Fruit fly (Drosophila melanogaster): ENCODE data around the gene mei-41.
A peak's percentile ranks its signal among the peaks of the same experiment; 100 is the strongest.

The mei-41 gene

DNA sequence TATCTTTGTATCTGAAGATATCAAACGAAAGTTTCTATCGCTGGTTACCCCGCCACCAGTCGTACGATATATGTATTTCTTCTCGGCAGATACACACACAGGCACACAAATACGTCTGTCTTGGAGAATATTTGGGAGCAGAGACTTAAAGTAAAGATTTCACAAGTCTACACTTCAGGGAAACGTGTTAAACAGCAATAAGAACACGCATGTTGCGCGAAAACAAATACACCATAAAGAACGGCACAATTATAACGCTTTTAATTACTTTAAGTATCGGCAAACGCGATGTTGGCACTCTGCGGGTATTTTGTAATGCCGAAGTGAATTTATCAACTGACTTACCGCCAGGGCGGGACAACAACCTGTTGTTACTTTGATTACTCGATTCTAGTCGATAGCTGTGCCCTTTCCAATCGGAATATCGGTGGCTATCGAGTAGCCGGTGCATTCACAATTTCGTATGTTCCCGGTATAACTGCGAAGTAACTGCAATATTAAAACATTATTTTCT lies 30.5 kb downstream of the mei-41 start, which contains the start of gene AnxB11 (continued):
- TF ChIP-seq vvl (GFP tag; IDR thresholded peaks at IDR 0.05) (no peak), al (GFP tag; IDR thresholded peaks at IDR 0.05) (no peak), lov (optimal IDR thresholded peaks at IDR 0.05) (no peak), lov (GFP tag; IDR thresholded peaks at IDR 0.05) (no peak), psq (GFP tag; optimal IDR thresholded peaks at IDR 0.05) (no peak), sd (tag; optimal IDR thresholded peaks at IDR 0.05) (peak; percentile 3), CG11560 (tag; IDR thresholded peaks at IDR 0.05) (peak; percentile 98), BEAF-32 (GFP tag; optimal IDR thresholded peaks at IDR 0.05) (no peak), cwo (GFP tag; optimal IDR thresholded peaks at IDR 0.05) (peak; percentile 25)

DNA sequence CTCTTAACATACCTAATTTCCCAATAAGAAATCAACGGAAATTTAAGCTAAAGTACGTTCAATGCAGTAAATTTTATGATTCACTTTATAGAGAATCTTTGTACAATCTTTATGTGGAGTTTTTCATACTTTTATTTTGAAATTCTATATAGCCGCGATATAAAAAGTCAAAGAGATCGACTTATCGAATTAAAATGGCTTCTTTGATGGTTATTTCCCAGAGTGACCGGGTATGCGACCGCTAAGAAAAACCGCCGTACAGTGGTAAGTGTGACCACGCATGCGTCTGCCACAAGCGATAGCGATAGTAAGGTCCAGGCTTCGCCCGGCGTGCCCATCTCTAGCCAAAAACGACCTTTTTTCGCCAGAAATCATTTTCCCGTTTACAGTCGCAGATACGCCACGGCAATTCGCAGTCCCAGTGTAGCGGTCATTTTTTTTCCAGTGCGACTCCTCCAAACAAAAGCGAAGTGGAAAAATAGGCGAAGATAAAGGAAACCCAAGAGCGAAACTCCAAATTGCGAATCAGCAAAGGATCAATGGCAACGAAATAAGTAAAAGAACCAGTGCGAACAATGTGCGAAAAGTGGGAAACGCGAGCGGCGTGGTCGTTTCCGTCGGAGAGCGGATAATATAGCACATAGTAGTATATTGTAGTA lies 31.1 kb downstream of the mei-41 start, which contains the start of gene hang:
TSS of gene hang (plus strand) at position 366 of the 659 bp plus-strand sequence.
- peak; percentile 38; the same call in 2 of the 3 replicates for TF ChIP-seq hb (GFP tag; IDR thresholded peaks at IDR 0.05; ENCODE audit: partially characterized antibody)
- TF ChIP-seq Dbx (GFP tag; IDR thresholded peaks at IDR 0.05) = peak; percentile 64; the same call in 1 of the 3 replicates
- peak; percentile 90 for TF ChIP-seq Bgb (GFP tag; IDR thresholded peaks at IDR 0.05; ENCODE audit: partially characterized antibody)
- TF ChIP-seq Nf-YC (tag; optimal IDR thresholded peaks at IDR 0.05) = peak; percentile 31
- TF ChIP-seq CG3726 (GFP tag; IDR thresholded peaks at IDR 0.05) = no peak
- TF ChIP-seq Meics (GFP tag; optimal IDR thresholded peaks at IDR 0.05) = peak; percentile 23
- TF ChIP-seq CG14710 (tag; optimal IDR thresholded peaks at IDR 0.05) = peak; percentile 93
- TF ChIP-seq wdn (GFP tag; IDR thresholded peaks at IDR 0.05) = 0 out of 2 replicates have a peak, but pooled peaks have one; percentile 30
- peak; percentile 29 for TF ChIP-seq CG13624 (GFP tag; optimal IDR thresholded peaks at IDR 0.05)
- TF ChIP-seq pfk (GFP tag; optimal IDR thresholded peaks at IDR 0.05) = peak; percentile 34
- peak; percentile 73 for TF ChIP-seq Fer1 (GFP tag; optimal IDR thresholded peaks at IDR 0.05)
- no peak for TF ChIP-seq danr (GFP tag; IDR thresholded peaks at IDR 0.05)
- peak; percentile 39 for TF ChIP-seq cwo (GFP tag; optimal IDR thresholded peaks at IDR 0.05)
- TF ChIP-seq CG7839 (tag; optimal IDR thresholded peaks at IDR 0.05) = peak; percentile 14
- peak; percentile 21 for TF ChIP-seq CG13424 (tag; optimal IDR thresholded peaks at IDR 0.05)
- TF ChIP-seq sug (tag; optimal IDR thresholded peaks at IDR 0.05) = peak; percentile 19
- peak; percentile 91 for TF ChIP-seq CG9797 (GFP tag; optimal IDR thresholded peaks at IDR 0.05)
- peak; percentile 66 for TF ChIP-seq NC2β (GFP tag; optimal IDR thresholded peaks at IDR 0.05)
- TF ChIP-seq Blimp-1 (GFP tag; optimal IDR thresholded peaks at IDR 0.05) = peak; percentile 34
- peak; percentile 58 for TF ChIP-seq caup (GFP tag; optimal IDR thresholded peaks at IDR 0.05; ENCODE audit: severe bottlenecking)
- peak; percentile 20 for TF ChIP-seq CG7271 (tag; optimal IDR thresholded peaks at IDR 0.05)
- TF ChIP-seq CG8765 (GFP tag; IDR thresholded peaks at IDR 0.05) = no peak
- peak; percentile 73 for TF ChIP-seq HLH4C (GFP tag; IDR thresholded peaks at IDR 0.05; ENCODE audit: partially characterized antibody)
- TF ChIP-seq CG33213 (GFP tag; optimal IDR thresholded peaks at IDR 0.05) = peak; percentile 62
- TF ChIP-seq Ets97D (GFP tag; optimal IDR thresholded peaks at IDR 0.05) = peak; percentile 83
- peak; percentile 7 for TF ChIP-seq CG31365 (tag; optimal IDR thresholded peaks at IDR 0.05)
- peak; percentile 66 for TF ChIP-seq CG6854 (GFP tag; optimal IDR thresholded peaks at IDR 0.05)
- TF ChIP-seq PHDP (tag; optimal IDR thresholded peaks at IDR 0.05) = peak; percentile 20
- TF ChIP-seq CG6175 (GFP tag; IDR thresholded peaks at IDR 0.05) = 0 out of 3 replicates have a peak, but pooled peaks have one; percentile 8
- TF ChIP-seq CG7357 (GFP tag; IDR thresholded peaks at IDR 0.05) = no peak
- TF ChIP-seq wek (GFP tag; optimal IDR thresholded peaks at IDR 0.05) = peak; percentile 5
- TF ChIP-seq luna (GFP tag; optimal IDR thresholded peaks at IDR 0.05) = no peak
- TF ChIP-seq peb (GFP tag; IDR thresholded peaks at IDR 0.05) = 0 out of 2 replicates have a peak, but pooled peaks have one; percentile 10
- TF ChIP-seq CG7786 (GFP tag; optimal IDR thresholded peaks at IDR 0.05) = no peak
- TF ChIP-seq Scr (GFP tag; IDR thresholded peaks at IDR 0.05; ENCODE audit: partially characterized antibody) = peak; percentile 77
- TF ChIP-seq CG2202 (tag; optimal IDR thresholded peaks at IDR 0.05) = peak; percentile 5
- TF ChIP-seq CG17829 (tag; optimal IDR thresholded peaks at IDR 0.05) = peak; percentile 53
- TF ChIP-seq CG10543 (GFP tag; optimal IDR thresholded peaks at IDR 0.05) = peak; percentile 75
- no peak for TF ChIP-seq CG6683 (GFP tag; optimal IDR thresholded peaks at IDR 0.05)

All from whole organism, embryonic.